Worm (Caenorhabditis elegans) whole organism, L4/young adult: ENCODE data around the gene dod-21.

Source experiments
- W03F9.2 ChIP-seq: fragments of 150-350 bp; optimal IDR thresholded peaks from 2 replicates; lab custom pipeline; 2014; ENCODE audit warnings: missing biosample characterization, missing genetic modification characterization
- dao-5 ChIP-seq: sonication (generic microtip); optimal IDR thresholded peaks from 2 replicates; lab custom pipeline; 2016; ENCODE audit warnings: missing genotype, missing genetic modification characterization, moderate library complexity, missing compliant biosample characterization
- him-1 ChIP-seq: sonication (generic microtip); optimal IDR thresholded peaks from 2 replicates; lab custom pipeline; 2016; ENCODE audit warnings: missing genotype, missing genetic modification reagents, missing genetic modification characterization, missing compliant biosample characterization

The dod-21 gene

DNA sequence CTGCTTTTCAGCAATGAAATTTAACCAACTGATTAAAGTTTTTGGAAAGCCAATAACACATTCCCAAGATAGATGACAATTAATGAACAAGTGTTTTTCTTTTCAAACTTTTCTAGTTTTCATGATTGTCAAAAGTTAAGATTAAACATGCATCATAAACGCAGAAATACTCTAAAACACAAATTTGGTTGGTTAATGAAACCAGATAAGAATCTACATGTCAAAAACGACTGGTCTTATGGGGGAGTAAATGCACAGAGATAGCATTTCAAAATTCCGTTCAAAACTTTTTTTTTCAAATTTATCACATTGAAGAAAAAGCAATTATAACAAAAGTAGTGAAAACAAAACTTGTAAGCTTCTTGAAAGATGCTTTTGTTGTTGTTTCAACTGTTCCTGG, 32.9 kb upstream of the dod-21 start:
- TF ChIP-seq dao-5 (tag; lab: Kevin White, UChicago), result no peak
- TF ChIP-seq him-1 (tag; lab: Kevin White, UChicago), result no peak
- TF ChIP-seq W03F9.2, result no peak

DNA sequence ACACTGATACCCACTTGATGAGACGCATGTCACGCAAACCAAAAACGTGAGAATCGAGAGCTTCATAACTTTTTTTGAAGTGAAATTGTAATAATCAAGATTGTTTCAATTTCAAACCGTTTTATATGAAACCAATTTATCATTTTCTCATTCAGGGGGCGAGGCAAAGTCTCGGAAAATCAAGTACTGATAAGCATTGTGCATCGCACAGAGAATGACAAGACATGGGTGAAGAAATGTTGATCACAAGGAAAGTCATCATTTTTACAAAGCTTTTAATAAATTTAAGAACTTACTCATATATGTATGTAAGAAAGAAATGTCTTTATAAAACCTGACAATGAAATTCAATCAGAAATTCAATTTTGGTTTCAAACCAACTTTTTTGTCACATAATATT, 30.0 kb upstream of the dod-21 start, which contains the start of gene K08D8.3:
K08D8.3 (minus strand) TSS at position 131 of the 400 bp plus-strand sequence.
- TF ChIP-seq dao-5 (tag; lab: Kevin White, UChicago) (no peak), him-1 (tag; lab: Kevin White, UChicago) (no peak)

DNA sequence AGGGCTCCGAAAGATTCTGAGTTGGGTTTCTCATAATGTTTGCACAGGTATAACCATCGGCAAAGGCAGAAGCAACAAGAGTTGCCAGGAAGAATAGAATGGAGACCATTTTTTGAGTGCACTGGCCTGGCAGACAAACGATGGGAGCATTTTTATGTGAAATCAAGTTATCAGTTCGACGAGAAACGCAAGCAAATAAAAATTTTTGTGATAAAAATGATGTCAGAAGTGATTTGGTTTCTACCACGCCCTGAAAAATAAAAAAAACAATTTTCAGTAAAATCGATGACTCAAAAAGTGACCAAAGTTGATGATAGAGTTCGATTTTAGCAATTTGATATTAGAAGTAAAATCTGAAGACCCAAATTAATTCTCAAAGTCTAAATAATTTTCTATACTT, 26.7 kb upstream of the dod-21 start, which contains the start of gene K08D8.4:
K08D8.4 (minus strand) TSS at position 128 of the 400 bp plus-strand sequence.
- TF ChIP-seq dao-5 (tag; lab: Kevin White, UChicago) (no peak), him-1 (tag; lab: Kevin White, UChicago) (no peak), W03F9.2 (no peak)

DNA sequence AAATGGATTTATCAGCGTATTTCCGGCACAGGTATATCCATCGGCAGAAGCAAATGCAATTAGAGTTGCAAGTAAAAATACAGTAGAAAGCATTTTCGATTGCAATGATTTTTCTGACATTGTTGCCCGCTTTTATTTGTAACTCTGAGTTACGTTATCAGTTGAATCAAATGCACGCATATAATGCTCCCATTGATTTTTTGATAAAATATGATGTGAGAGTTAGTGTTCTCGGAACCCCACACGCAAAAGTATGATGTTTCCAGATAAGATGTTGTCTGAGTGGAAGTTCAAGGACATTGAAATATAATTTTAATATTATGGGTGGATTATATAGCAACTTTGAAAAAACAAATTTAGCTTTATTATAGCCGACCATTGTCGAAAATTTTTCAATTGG, 24.5 kb upstream of the dod-21 start, which contains the start of gene K08D8.5:
K08D8.5 (minus strand) TSS at position 140 of the 400 bp plus-strand sequence.
- TF ChIP-seq him-1 (tag; lab: Kevin White, UChicago), result no peak
- no peak for TF ChIP-seq dao-5 (tag; lab: Kevin White, UChicago)
- no peak for TF ChIP-seq W03F9.2

DNA sequence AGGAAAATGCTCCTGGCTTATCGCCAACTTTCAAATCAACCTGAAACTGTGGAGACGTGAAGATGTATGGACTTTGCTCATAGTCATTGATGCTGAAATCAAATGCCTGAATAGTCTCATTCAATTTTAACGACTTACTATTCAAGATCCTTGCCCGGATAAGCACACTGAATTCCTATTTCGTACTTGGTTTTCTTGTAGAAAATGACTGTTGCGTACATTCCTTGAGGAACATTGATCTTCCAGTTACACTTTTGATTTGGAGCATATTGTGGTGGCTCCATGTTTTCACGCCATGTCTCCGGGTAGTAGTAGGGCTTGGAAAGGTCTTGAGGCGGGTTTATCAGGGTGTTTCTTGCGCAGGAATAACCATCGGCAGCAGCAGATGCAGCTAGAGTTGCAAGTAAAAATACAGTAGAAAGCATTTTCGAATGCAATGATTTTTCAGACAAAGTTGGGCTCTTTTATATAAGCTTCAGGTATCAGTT, 22.0 kb upstream of the dod-21 start, which contains the start of gene irg-6:
irg-6 (minus strand) TSS at position 438 of the 488 bp plus-strand sequence.
- TF ChIP-seq dao-5 (tag; lab: Kevin White, UChicago) (no peak), him-1 (tag; lab: Kevin White, UChicago) (no peak), W03F9.2 (no peak)

DNA sequence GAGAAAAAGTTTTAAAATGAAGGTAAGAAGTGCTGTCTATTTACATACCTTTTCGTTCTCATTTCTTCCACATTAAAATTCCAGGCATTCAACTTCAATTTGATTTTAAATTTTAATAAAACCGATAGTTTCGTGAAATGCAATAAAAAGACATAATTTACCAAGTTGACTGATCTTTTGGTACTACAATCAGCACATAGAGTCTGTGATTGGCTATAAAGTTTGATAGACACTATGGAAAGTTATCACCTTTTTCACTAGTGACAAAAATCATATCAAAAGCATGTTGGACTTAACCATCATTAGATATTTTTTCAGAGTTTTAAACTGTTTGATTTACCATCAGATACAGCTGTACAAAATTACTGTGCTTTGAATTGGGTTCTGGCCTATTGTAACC, 21.1 kb upstream of the dod-21 start, which contains the start of gene srz-15:
srz-15 (plus strand) TSS at position 301 of the 400 bp plus-strand sequence.
- TF ChIP-seq W03F9.2, result no peak
- no peak for TF ChIP-seq dao-5 (tag; lab: Kevin White, UChicago)
- TF ChIP-seq him-1 (tag; lab: Kevin White, UChicago), result no peak

DNA sequence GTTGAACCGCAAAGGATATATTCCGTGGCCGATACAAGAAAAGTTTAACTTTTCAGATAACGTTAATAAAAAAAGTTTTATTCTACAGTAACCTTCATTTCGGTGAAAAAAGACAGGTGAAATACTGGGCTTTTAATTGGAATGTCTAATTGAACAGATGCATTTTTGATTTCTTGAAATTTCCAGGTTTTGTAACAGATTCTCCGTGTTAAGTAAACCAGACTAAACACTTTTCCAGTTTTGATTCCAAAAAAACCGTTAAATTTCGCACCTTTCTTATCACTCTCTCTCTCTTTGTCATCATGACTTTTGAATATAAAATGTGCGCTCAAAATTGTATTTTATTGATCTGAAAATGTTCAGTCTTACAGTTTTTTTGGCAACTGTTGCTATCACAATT, 18.3 kb upstream of the dod-21 start, which contains the start of gene C32H11.3:
C32H11.3 (plus strand) TSS at position 301 of the 400 bp plus-strand sequence.
- TF ChIP-seq dao-5 (tag; lab: Kevin White, UChicago) (no peak), him-1 (tag; lab: Kevin White, UChicago) (no peak), W03F9.2 (no peak)

DNA sequence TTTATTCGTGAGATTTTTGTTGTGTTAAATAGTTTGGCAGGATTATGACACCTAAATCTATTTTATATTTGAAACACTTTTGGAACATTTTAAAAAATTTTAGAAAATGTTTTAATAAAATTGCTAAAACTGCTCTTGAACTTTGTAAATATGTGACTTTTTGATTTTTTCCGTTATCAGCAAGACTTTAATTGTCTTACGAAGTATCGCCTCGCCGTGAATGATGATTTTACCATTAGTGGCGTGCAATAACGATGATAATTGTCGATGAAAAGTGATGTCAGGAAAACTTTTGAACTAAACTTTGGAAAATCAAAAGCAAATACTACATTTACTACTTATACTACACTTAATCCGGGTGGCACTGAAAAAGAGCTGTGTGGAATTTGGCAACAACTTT, 16.0 kb upstream of the dod-21 start:
- TF ChIP-seq W03F9.2 (no peak), dao-5 (tag; lab: Kevin White, UChicago) (no peak), him-1 (tag; lab: Kevin White, UChicago) (no peak)

DNA sequence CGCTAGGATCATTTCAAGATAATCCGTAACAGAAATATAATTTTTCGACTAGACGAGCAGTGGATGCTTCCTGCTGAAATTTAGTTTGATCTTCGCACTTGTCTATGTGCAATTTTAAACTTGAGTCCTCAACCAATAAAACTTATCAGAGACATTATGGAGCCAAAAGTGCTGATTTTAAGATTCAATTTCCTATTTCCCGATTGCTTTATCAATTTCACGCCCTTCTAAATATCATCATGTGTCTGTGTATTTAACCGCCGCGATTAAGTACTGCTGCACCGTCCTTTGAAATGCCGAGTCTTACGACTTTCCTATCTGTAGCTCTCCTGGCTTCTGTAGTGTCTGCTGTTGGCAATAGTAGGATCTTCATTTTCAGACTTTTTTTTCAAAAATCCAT, 15.5 kb upstream of the dod-21 start, which contains the start of gene C32H11.4:
C32H11.4 (plus strand) TSS at position 238 of the 400 bp plus-strand sequence.
- TF ChIP-seq him-1 (tag; lab: Kevin White, UChicago) (no peak), dao-5 (tag; lab: Kevin White, UChicago) (no peak), W03F9.2 (no peak)

DNA sequence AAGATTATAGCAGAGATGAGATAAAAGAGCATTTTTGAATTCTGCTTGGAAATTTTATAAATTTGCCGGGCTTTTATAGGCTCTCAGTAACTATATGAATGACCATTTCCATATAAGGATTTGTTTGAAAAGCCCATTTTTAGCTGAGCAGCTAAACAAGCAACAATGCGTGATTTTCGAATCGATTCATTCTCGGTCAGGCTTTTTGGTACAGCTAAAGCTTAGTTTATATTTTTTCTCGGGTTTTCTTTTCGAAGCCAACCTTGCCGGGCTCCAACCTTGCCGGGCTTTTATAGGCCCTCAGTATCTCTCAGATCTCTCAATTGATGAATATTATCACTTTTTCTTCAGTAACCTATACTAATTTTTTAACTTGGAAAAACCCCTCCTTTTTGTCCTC, 12.2 kb upstream of the dod-21 start, which contains the start of gene srlf-4:
srlf-4 (minus strand) TSS at position 101 of the 400 bp plus-strand sequence.
- TF ChIP-seq W03F9.2, result no peak
- no peak for TF ChIP-seq dao-5 (tag; lab: Kevin White, UChicago)
- no peak for TF ChIP-seq him-1 (tag; lab: Kevin White, UChicago)

DNA sequence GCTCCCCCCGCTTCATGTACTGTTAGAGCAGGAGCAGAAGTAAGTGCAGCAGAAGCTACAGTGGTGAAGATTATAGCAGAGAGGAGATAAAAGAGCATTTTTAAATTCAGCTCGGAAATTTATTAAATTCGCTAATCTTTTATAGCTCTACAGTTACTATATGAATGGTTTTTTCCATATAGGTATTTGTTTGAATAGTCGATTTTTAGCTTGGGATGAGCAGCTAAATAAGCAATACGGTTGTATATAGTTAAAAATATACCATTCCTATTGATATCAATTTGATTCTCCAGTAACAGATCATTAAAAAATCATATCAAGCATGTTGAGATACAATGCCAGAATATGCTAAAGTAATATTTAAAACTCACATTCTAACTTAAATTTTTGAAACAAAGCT, 9.9 kb upstream of the dod-21 start, which contains the start of gene srlf-5:
srlf-5 (minus strand) TSS at position 101 of the 400 bp plus-strand sequence.
- TF ChIP-seq W03F9.2, result no peak
- TF ChIP-seq him-1 (tag; lab: Kevin White, UChicago), result no peak
- TF ChIP-seq dao-5 (tag; lab: Kevin White, UChicago), result no peak

DNA sequence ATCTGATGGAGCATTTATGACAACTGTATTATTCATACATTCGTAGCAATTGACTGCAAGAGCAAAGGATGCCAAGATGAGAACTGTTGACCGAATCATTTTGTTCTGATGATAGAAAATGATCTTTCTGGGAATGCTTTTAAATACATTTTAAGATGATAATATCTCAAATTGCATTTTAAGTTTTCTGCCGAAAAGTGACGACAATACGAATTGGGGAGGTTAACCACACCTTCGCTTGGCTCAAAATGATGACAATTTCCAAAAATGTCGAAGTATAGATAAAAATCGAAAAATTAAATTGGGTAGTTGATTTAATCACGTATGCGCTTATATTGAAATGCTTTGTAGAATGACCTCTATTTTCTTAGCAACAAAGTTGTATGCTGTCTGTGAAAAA, 4.7 kb downstream of the dod-21 start, which contains the start of gene dod-24:
dod-24 (minus strand) TSS at position 101 of the 400 bp plus-strand sequence.
- no peak for TF ChIP-seq W03F9.2
- TF ChIP-seq him-1 (tag; lab: Kevin White, UChicago), result no peak
- TF ChIP-seq dao-5 (tag; lab: Kevin White, UChicago), result no peak

DNA sequence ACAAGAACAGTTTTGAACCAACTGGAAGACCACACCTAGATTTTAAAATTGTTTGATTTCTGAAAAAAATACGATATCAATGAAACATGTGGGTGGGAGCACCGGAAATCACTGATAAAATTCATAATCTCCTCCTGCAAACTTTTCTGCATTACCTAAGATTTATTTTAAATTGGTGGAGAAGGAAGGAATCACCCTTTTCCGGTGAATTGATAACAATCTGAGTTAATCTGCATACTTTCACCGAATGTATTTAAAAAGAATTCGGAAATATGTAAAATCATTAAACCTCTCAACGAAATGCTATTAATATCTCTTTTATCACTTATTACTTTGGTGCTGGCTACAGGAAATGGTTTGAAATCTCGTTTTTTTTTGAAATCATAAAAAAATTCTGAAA, 6.1 kb downstream of the dod-21 start, which contains the start of gene dct-19:
dct-19 (plus strand) TSS at position 301 of the 400 bp plus-strand sequence.
- TF ChIP-seq W03F9.2 (no peak), him-1 (tag; lab: Kevin White, UChicago) (no peak), dao-5 (tag; lab: Kevin White, UChicago) (no peak)

DNA sequence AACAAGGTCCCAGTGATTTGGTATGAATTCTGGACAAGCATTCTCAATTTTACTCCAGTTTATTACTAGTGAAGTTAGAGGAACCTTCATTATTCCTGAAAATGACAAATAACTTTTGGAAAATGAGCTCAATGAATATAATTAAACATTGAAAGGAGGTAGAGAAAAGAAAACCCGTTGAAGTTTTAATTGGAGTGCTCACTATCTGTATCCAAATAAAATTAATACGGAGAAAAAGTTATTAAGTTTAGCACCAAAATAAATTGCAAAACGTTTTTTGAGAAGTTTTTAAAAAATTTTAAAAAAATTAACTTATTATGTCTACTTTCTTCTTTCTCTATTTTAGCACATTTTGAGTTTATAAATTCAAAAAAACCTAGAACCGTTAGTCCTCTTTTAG, 9.9 kb downstream of the dod-21 start, which contains the start of gene F55G11.1:
F55G11.1 (minus strand) TSS at position 101 of the 400 bp plus-strand sequence.
- TF ChIP-seq W03F9.2 (no peak), dao-5 (tag; lab: Kevin White, UChicago) (no peak), him-1 (tag; lab: Kevin White, UChicago) (no peak)
